Worm (Caenorhabditis elegans): ENCODE data around the gene R08D7.5.

DNA sequence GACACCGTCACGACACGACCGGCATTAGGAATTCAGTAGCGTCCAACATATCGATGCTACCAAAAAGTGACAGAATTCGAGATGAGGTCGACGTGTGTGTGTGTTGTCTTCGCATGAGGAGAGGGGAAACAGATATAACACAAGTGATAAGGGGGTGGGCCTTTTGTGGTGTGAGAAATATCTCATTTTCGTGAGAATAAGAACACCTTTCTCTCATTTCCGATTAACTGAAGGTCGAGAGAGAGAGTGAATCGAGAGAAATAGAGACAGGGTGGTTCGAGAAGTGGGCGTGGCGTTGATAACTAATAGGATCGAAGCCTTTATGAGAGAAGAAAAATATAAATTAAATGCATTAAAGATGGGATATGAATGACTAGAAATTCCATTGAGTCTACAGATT is 9.2 kb downstream of the R08D7.5 start:
- TF ChIP-seq ztf-23 (GFP tag; IDR thresholded peaks at IDR 0.05) (no peak), med-1 (GFP tag; optimal IDR thresholded peaks at IDR 0.05; ENCODE audit: insufficient read depth) (no peak), klf-2 (GFP tag; conservative IDR thresholded peaks at IDR 0.05) (no peak)

Measured in whole organism, midembryonic.